Worm (Caenorhabditis elegans): Measurements from ENCODE around the gene R02D5.24.
A peak's percentile ranks its signal among the peaks of the same experiment; 100 is the strongest.

R02D5.24 gene

DNA sequence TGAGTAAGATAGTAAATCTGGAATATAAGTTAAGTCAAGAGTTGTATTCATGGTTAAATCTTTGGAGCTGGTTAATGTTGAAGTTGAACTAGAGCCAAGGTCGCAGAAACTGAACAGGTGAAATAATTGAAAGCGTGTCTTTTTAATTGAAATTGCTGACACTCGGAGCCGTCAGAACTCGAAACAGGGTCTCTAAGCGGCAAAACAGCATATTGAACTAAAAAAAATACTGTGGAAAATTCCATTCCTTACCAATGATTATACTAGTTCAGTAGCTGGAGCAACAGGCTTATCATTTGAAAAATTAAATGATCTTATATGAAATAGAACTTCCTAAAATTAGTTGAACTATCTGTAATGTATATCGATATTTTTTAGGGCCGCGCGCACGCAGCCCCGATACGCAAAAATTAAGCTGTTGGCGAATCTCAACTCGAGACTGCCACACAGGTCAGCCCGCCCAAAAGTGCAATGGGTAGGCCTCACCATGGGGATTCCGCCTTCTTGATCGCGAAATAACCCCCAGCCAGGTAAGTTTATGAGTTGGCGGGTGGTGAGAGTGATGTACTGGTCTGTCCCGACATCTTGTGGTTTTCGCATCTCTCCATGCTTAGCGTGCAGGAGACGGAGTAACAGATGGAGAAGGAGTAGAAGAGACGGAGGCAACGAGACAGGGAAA lies 32.8 kb upstream of the R02D5.24 start, which contains the start of gene srz-97 (continued):
- TF ChIP-seq hmg-1.2 (GFP tag; IDR thresholded peaks at IDR 0.05): peak; percentile 93
- TF ChIP-seq hrde-1 (tag; optimal IDR thresholded peaks at IDR 0.05; ENCODE audit: borderline replicate concordance): no peak
- peak; percentile 83; the same call in 1 of the 2 replicates for TF ChIP-seq Y95B8A.8 (GFP tag; IDR thresholded peaks at IDR 0.05)
- no peak for TF ChIP-seq hlh-26 (GFP tag; conservative IDR thresholded peaks at IDR 0.05)
- TF ChIP-seq T26A5.8 (tag; optimal IDR thresholded peaks at IDR 0.05): no peak
- peak; percentile 34 for TF ChIP-seq chd-7 (tag; optimal IDR thresholded peaks at IDR 0.05)
- 0 out of 2 replicates have a peak, but pooled peaks have one; percentile 42 for TF ChIP-seq Y79H2A.3 (GFP tag; conservative IDR thresholded peaks at IDR 0.05)
- no peak for TF ChIP-seq F22D6.2 (tag; optimal IDR thresholded peaks at IDR 0.05)
- TF ChIP-seq F52B5.7 (tag; optimal IDR thresholded peaks at IDR 0.05): no peak
- peak; percentile 32 for TF ChIP-seq die-1 (tag; optimal IDR thresholded peaks at IDR 0.05)
- TF ChIP-seq bed-2 (GFP tag; IDR thresholded peaks at IDR 0.05): peak; percentile 37; the same call in 1 of the 2 replicates
- TF ChIP-seq aptf-3 (GFP tag; IDR thresholded peaks at IDR 0.05): no peak
- peak; percentile 74 for TF ChIP-seq mcd-1 (GFP tag; IDR thresholded peaks at IDR 0.05)
- TF ChIP-seq F10E7.11 (tag; optimal IDR thresholded peaks at IDR 0.05): no peak
- TF ChIP-seq snpc-4 (GFP tag; optimal IDR thresholded peaks at IDR 0.05): peak; percentile 94
- TF ChIP-seq snpc-4 (tag; optimal IDR thresholded peaks at IDR 0.05): peak; percentile 93 to 99 (median 98)
- TF ChIP-seq sptf-2 (GFP tag; optimal IDR thresholded peaks at IDR 0.05): no peak
- TF ChIP-seq bed-1 (GFP tag; IDR thresholded peaks at IDR 0.05): no peak
- TF ChIP-seq unc-62 (GFP tag; optimal IDR thresholded peaks at IDR 0.05): no peak
- no peak for TF ChIP-seq B0019.2 (GFP tag; conservative IDR thresholded peaks at IDR 0.05)
- no peak for TF ChIP-seq ztf-22 (GFP tag; optimal IDR thresholded peaks at IDR 0.05)
- no peak for TF ChIP-seq akir-1 (GFP tag; optimal IDR thresholded peaks at IDR 0.05)
- peak; percentile 39 for TF ChIP-seq snpc-3.4 (tag; optimal IDR thresholded peaks at IDR 0.05)
- 0 out of 2 replicates have a peak, but pooled peaks have one; percentile 29 for TF ChIP-seq egl-44 (GFP tag; IDR thresholded peaks at IDR 0.05)
- peak; percentile 35; the same call in 1 of the 2 replicates for TF ChIP-seq F33H1.4 (GFP tag; IDR thresholded peaks at IDR 0.05)
- no peak for TF ChIP-seq dpff-1 (tag; optimal IDR thresholded peaks at IDR 0.05)
- TF ChIP-seq lin-35 (GFP tag; optimal IDR thresholded peaks at IDR 0.05): no peak
- TF ChIP-seq Y56A3A.18 (GFP tag; IDR thresholded peaks at IDR 0.05): peak; percentile 48; the same call in 1 of the 2 replicates
- peak; percentile 81 for TF ChIP-seq rcor-1 (GFP tag; IDR thresholded peaks at IDR 0.05)
- TF ChIP-seq ama-1 (optimal IDR thresholded peaks at IDR 0.05): no peak
- TF ChIP-seq ama-1 (GFP tag; optimal IDR thresholded peaks at IDR 0.05): no peak
- TF ChIP-seq nhr-179 (tag; optimal IDR thresholded peaks at IDR 0.05): no peak
- TF ChIP-seq F57A8.1 (GFP tag; optimal IDR thresholded peaks at IDR 0.05): no peak
- peak; percentile 12 for TF ChIP-seq madf-10 (tag; optimal IDR thresholded peaks at IDR 0.05)
- peak; percentile 46 for TF ChIP-seq madf-8 (GFP tag; conservative IDR thresholded peaks at IDR 0.05)
- TF ChIP-seq T07F8.4 (tag; optimal IDR thresholded peaks at IDR 0.05): no peak
- TF ChIP-seq unc-130 (GFP tag; optimal IDR thresholded peaks at IDR 0.05): no peak
- no peak for TF ChIP-seq repo-1 (tag; optimal IDR thresholded peaks at IDR 0.05)
- peak; percentile 62 for TF ChIP-seq B0336.3 (GFP tag; IDR thresholded peaks at IDR 0.05)
- TF ChIP-seq atf-7 (tag; optimal IDR thresholded peaks at IDR 0.05): no peak
- TF ChIP-seq let-607 (tag; optimal IDR thresholded peaks at IDR 0.05): no peak
- TF ChIP-seq ekl-4 (GFP tag; IDR thresholded peaks at IDR 0.05): peak; percentile 37; the same call in 1 of the 2 replicates
- no peak for TF ChIP-seq ceh-79 (tag; optimal IDR thresholded peaks at IDR 0.05)
- TF ChIP-seq nfya-2 (GFP tag; IDR thresholded peaks at IDR 0.05): no peak
- no peak for TF ChIP-seq nhr-120 (GFP tag; IDR thresholded peaks at IDR 0.05)
- TF ChIP-seq D2030.7 (GFP tag; IDR thresholded peaks at IDR 0.05): peak; percentile 75
- no peak for TF ChIP-seq nfya-1 (tag; optimal IDR thresholded peaks at IDR 0.05; ENCODE audit: borderline replicate concordance, insufficient read depth)
- no peak for TF ChIP-seq C17E4.6 (GFP tag; IDR thresholded peaks at IDR 0.05)
